Worm (Caenorhabditis elegans) whole organism, late embryonic: Measurements from ENCODE around the gene K09C8.8.

Experiments used
- C08G9.2 ChIP-seq: sonication (generic microtip); optimal IDR thresholded peaks from 2 replicates; lab custom pipeline; 2016; ENCODE audit warnings: mild to moderate bottlenecking, missing genetic modification characterization, moderate library complexity, missing compliant biosample characterization
- K09A11.1 ChIP-seq: sonication (generic microtip); optimal IDR thresholded peaks from 2 replicates; lab custom pipeline; 2017; ENCODE audit warnings: antibody characterized with exemption, mild to moderate bottlenecking, missing genetic modification characterization, missing compliant biosample characterization; ENCODE audit not compliant: insufficient read depth
- T23F11.4 ChIP-seq: fragments of 200-800 bp; sonication (Bioruptor generic); optimal IDR thresholded peaks from 2 replicates; lab custom pipeline; 2018; ENCODE audit warnings: mild to moderate bottlenecking, missing genetic modification characterization, missing compliant biosample characterization
- ceh-2 ChIP-seq: sonication (generic microtip); optimal IDR thresholded peaks from 2 replicates; lab custom pipeline; 2016; ENCODE audit warnings: missing genotype, missing genetic modification characterization, missing compliant biosample characterization
- elt-2 ChIP-seq: sonication (generic microtip); optimal IDR thresholded peaks from 2 replicates; lab custom pipeline; 2016; ENCODE audit warnings: missing genetic modification reagents, missing genetic modification characterization, missing compliant biosample characterization
- hlh-13 ChIP-seq: fragments of 200-800 bp; sonication (Bioruptor generic); optimal IDR thresholded peaks from 2 replicates; lab custom pipeline; 2018; ENCODE audit warnings: mild to moderate bottlenecking, missing genetic modification characterization, missing compliant biosample characterization
- hlh-8 ChIP-seq: sonication (generic microtip); optimal IDR thresholded peaks from 2 replicates; lab custom pipeline; 2016; ENCODE audit warnings: missing genotype, missing genetic modification characterization, missing compliant biosample characterization
- nhr-11 ChIP-seq: fragments of 150-350 bp; optimal IDR thresholded peaks from 2 replicates; lab custom pipeline; 2014; ENCODE audit warnings: missing biosample characterization, missing genetic modification characterization
- nhr-232 ChIP-seq: sonication (generic microtip); optimal IDR thresholded peaks from 2 replicates; lab custom pipeline; 2016; ENCODE audit warnings: missing genetic modification characterization, missing compliant biosample characterization
- pha-2 ChIP-seq: sonication (generic microtip); optimal IDR thresholded peaks from 2 replicates; lab custom pipeline; 2017; ENCODE audit warnings: mild to moderate bottlenecking, missing genetic modification characterization, missing compliant biosample characterization
- pros-1 ChIP-seq: fragments of 150-350 bp; optimal IDR thresholded peaks from 2 replicates; lab custom pipeline; 2014; ENCODE audit warnings: missing biosample characterization, missing genetic modification reagents, missing genetic modification characterization
- ref-2 ChIP-seq: sonication (generic microtip); optimal IDR thresholded peaks from 2 replicates; lab custom pipeline; 2016; ENCODE audit warnings: missing genetic modification characterization, missing compliant biosample characterization
- ttx-3 ChIP-seq: sonication (generic microtip); optimal IDR thresholded peaks from 2 replicates; lab custom pipeline; 2016; ENCODE audit warnings: missing genetic modification reagents, missing genetic modification characterization, missing compliant biosample characterization
- unc-3 ChIP-seq, 2 experiments: fragments of 200-800 bp in 1 of 2; sonication (Bioruptor generic) in 1 of 2; sonication (generic microtip) in 1 of 2; conservative IDR thresholded peaks in 1 of 2; optimal IDR thresholded peaks in 1 of 2; 2 replicates each; pipeline versions ENCODE4 v1.3.6 to Lab custom; 2016 to 2022; ENCODE audit warnings: missing compliant biosample characterization in 2 of 2, missing genetic modification characterization in 2 of 2, missing genetic modification reagents in 1 of 2
- zip-5 ChIP-seq: sonication (generic microtip); optimal IDR thresholded peaks from 2 replicates; lab custom pipeline; 2016; ENCODE audit warnings: missing genetic modification characterization, missing compliant biosample characterization
- ztf-16 ChIP-seq: sonication (generic microtip); optimal IDR thresholded peaks from 2 replicates; lab custom pipeline; 2017; ENCODE audit warnings: missing genetic modification characterization, missing compliant biosample characterization

K09C8.8 gene

ce11 chrX:11010565-11010964, 39.8 kb downstream of the K09C8.8 start, which contains the start of gene F58A3.4:
Gene F58A3.4, minus strand, starts transcription at chrX:11010665.
- TF ChIP-seq unc-3 (GFP tag; conservative IDR thresholded peaks at IDR 0.05; lab: Robert Waterston, UW) = no peak
- no peak for TF ChIP-seq unc-3 (tag; optimal IDR thresholded peaks at IDR 0.05; lab: Kevin White, UChicago)
- no peak for TF ChIP-seq hlh-8

- TF ChIP-seq K09A11.1 (tag; lab: Kevin White, UChicago) (no peak), elt-2 (tag; lab: Kevin White, UChicago) (no peak), ztf-16 (tag; lab: Kevin White, UChicago) (no peak), ceh-2 (no peak), ref-2 (no peak), C08G9.2 (no peak), zip-5 (tag; lab: Kevin White, UChicago) (no peak), ttx-3 (tag; lab: Kevin White, UChicago) (no peak), nhr-232 (no peak), nhr-11 (tag; lab: Kevin White, UChicago) (no peak), pha-2 (tag; lab: Kevin White, UChicago) (no peak)
Measured at ce11 chrX:11012337-11012736, 41.6 kb downstream of the K09C8.8 start, which contains the start of gene F58A3.3. Gene F58A3.3, plus strand, starts transcription at chrX:11012637.

- TF ChIP-seq T23F11.4 (GFP tag; lab: Kevin White, UChicago) = no peak
- no peak for TF ChIP-seq hlh-13 (GFP tag; lab: Kevin White, UChicago)
Measured at ce11 chrX:11014394-11015280, 43.9 kb downstream of the K09C8.8 start.

- no peak for TF ChIP-seq pros-1 (tag; lab: Kevin White, UChicago)
- TF ChIP-seq unc-3 (GFP tag; conservative IDR thresholded peaks at IDR 0.05; lab: Robert Waterston, UW) = no peak
- TF ChIP-seq unc-3 (tag; optimal IDR thresholded peaks at IDR 0.05; lab: Kevin White, UChicago) = no peak
Measured at ce11 chrX:11016100-11016499, 45.4 kb downstream of the K09C8.8 start, which contains the start of gene egl-15. Gene egl-15, plus strand, starts transcription at chrX:11016400.
